Fruit fly (Drosophila melanogaster) whole organism, embryonic: Measurements from ENCODE around the gene CG31792.

Source experiments
- Ada2b ChIP-seq: fragments of 200-800 bp; sonication (Bioruptor generic); IDR thresholded peaks from 2 replicates; pipeline ENCODE4 v1.3.6; 2022; ENCODE audit warnings: missing biosample characterization, missing genetic modification characterization
- Atf6 ChIP-seq: fragments of 200-800 bp; sonication (Bioruptor generic); IDR thresholded peaks from 2 replicates; pipeline ENCODE4 v1.3.6; 2022; ENCODE audit warnings: missing biosample characterization, missing genetic modification characterization
- BEAF-32 ChIP-seq: fragments of 200-800 bp; sonication (Bioruptor generic); optimal IDR thresholded peaks from 3 replicates; lab custom pipeline; 2017; ENCODE audit warnings: missing biosample characterization, missing genetic modification characterization, mild to moderate bottlenecking, moderate library complexity, missing genetic modification reagents
- CG10366 ChIP-seq: fragments of 200-800 bp; sonication (Bioruptor generic); IDR thresholded peaks from 2 replicates; pipeline ENCODE4 v1.3.6; 2022; ENCODE audit warnings: missing biosample characterization, missing genetic modification characterization
- CG11456 ChIP-seq: fragments of 200-800 bp; sonication (Bioruptor generic); IDR thresholded peaks from 3 replicates; pipeline ENCODE4 v1.3.6; 2022; ENCODE audit warnings: missing biosample characterization, missing genetic modification characterization
- CG13123 ChIP-seq: fragments of 200-800 bp; sonication (Bioruptor generic); optimal IDR thresholded peaks from 2 replicates; lab custom pipeline; 2016; ENCODE audit warnings: missing biosample characterization, missing genetic modification characterization
- CG13296 ChIP-seq: fragments of 200-800 bp; sonication (Bioruptor generic); optimal IDR thresholded peaks from 3 replicates; lab custom pipeline; 2018; ENCODE audit warnings: missing biosample characterization, mild to moderate bottlenecking, missing genetic modification characterization
- CG13894 ChIP-seq: fragments of 200-800 bp; sonication (Bioruptor generic); optimal IDR thresholded peaks from 3 replicates; lab custom pipeline; 2018; ENCODE audit warnings: missing biosample characterization, mild to moderate bottlenecking, missing genetic modification characterization, moderate library complexity
- CG14667 ChIP-seq: fragments of 200-800 bp; sonication (Bioruptor generic); IDR thresholded peaks from 2 replicates; pipeline ENCODE4 v1.3.6; 2022; ENCODE audit warnings: missing biosample characterization, missing genetic modification characterization
- CG1602 ChIP-seq: fragments of 200-800 bp; sonication (Bioruptor generic); optimal IDR thresholded peaks from 3 replicates; lab custom pipeline; 2016; ENCODE audit warnings: missing biosample characterization, missing genetic modification characterization
- CG16815 ChIP-seq: fragments of 200-800 bp; sonication (Bioruptor generic); optimal IDR thresholded peaks from 3 replicates; lab custom pipeline; 2017; ENCODE audit warnings: missing biosample characterization, mild to moderate bottlenecking, missing genetic modification characterization
- CG16863 ChIP-seq: fragments of 200-800 bp; sonication (Bioruptor generic); optimal IDR thresholded peaks from 3 replicates; lab custom pipeline; 2016; ENCODE audit warnings: missing biosample characterization, missing genetic modification characterization
- CG2678 ChIP-seq: fragments of 200-800 bp; sonication (Bioruptor generic); optimal IDR thresholded peaks from 3 replicates; lab custom pipeline; 2019; ENCODE audit warnings: missing biosample characterization, mild to moderate bottlenecking, missing genetic modification characterization, moderate library complexity
- CG31388 ChIP-seq: fragments of 200-800 bp; sonication (Bioruptor generic); optimal IDR thresholded peaks from 2 replicates; lab custom pipeline; 2016; ENCODE audit warnings: missing biosample characterization, missing genetic modification characterization
- CG32767 ChIP-seq: fragments of 200-800 bp; sonication (Bioruptor generic); IDR thresholded peaks from 2 replicates; pipeline ENCODE4 v1.3.6; 2022; ENCODE audit warnings: missing biosample characterization, missing genetic modification characterization
- CG34422 ChIP-seq: fragments of 200-800 bp; sonication (Bioruptor generic); IDR thresholded peaks from 3 replicates; pipeline ENCODE4 v1.3.6; 2022; ENCODE audit warnings: missing biosample characterization, missing genetic modification characterization
- CG4360 ChIP-seq: fragments of 200-800 bp; sonication (Bioruptor generic); IDR thresholded peaks from 2 replicates; pipeline ENCODE4 v1.3.6; 2022; ENCODE audit warnings: missing biosample characterization, missing genetic modification characterization
- CG4707 ChIP-seq: fragments of 200-800 bp; sonication (Bioruptor generic); optimal IDR thresholded peaks from 2 replicates; lab custom pipeline; 2018; ENCODE audit warnings: missing biosample characterization, mild to moderate bottlenecking, missing genetic modification characterization, moderate library complexity
- CG5245 ChIP-seq: fragments of 200-800 bp; sonication (Bioruptor generic); optimal IDR thresholded peaks from 3 replicates; lab custom pipeline; 2016; ENCODE audit warnings: missing biosample characterization, missing genetic modification characterization
- CG7372 ChIP-seq: fragments of 200-800 bp; sonication (Bioruptor generic); IDR thresholded peaks from 2 replicates; pipeline ENCODE4 v1.3.6; 2022; ENCODE audit warnings: missing biosample characterization, missing genetic modification characterization
- CG7928 ChIP-seq: fragments of 200-800 bp; sonication (Bioruptor generic); optimal IDR thresholded peaks from 2 replicates; lab custom pipeline; 2017; ENCODE audit warnings: missing biosample characterization, mild to moderate bottlenecking, missing genetic modification characterization
- CG8359 ChIP-seq: fragments of 200-800 bp; sonication (Bioruptor generic); optimal IDR thresholded peaks from 2 replicates; lab custom pipeline; 2017; ENCODE audit warnings: missing biosample characterization, mild to moderate bottlenecking, missing genetic modification characterization, borderline replicate concordance
- E2f1 ChIP-seq: fragments of 200-800 bp; sonication (Bioruptor generic); IDR thresholded peaks from 2 replicates; pipeline ENCODE4 v1.3.6; 2022; ENCODE audit warnings: missing biosample characterization, missing genetic modification characterization
- HLH3B ChIP-seq: fragments of 200-800 bp; sonication (Bioruptor generic); IDR thresholded peaks from 2 replicates; pipeline ENCODE4 v1.3.6; 2022; ENCODE audit warnings: missing biosample characterization, missing genetic modification characterization
- HmgD ChIP-seq: fragments of 200-800 bp; sonication (Bioruptor generic); optimal IDR thresholded peaks from 3 replicates; lab custom pipeline; 2016; ENCODE audit warnings: missing biosample characterization, missing genetic modification characterization
- Jarid2 ChIP-seq: fragments of 200-800 bp; sonication (Bioruptor generic); optimal IDR thresholded peaks from 3 replicates; lab custom pipeline; 2017; ENCODE audit warnings: mild to moderate bottlenecking, missing biosample characterization, missing genetic modification reagents, missing genetic modification characterization
- MESR4 ChIP-seq: fragments of 200-800 bp; sonication (Bioruptor generic); optimal IDR thresholded peaks from 2 replicates; lab custom pipeline; 2018; ENCODE audit warnings: missing biosample characterization, mild to moderate bottlenecking, missing genetic modification characterization, moderate library complexity
- Myb ChIP-seq: fragments of 200-800 bp; sonication (Bioruptor generic); optimal IDR thresholded peaks from 2 replicates; lab custom pipeline; 2016; ENCODE audit warnings: missing biosample characterization, missing genetic modification characterization
- Nf-YA ChIP-seq: fragments of 200-800 bp; sonication (Bioruptor generic); IDR thresholded peaks from 2 replicates; pipeline ENCODE4 v1.3.6; 2022; ENCODE audit warnings: missing biosample characterization, missing genetic modification characterization
- Optix ChIP-seq: fragments of 200-800 bp; sonication (Bioruptor generic); IDR thresholded peaks from 3 replicates; pipeline ENCODE4 v1.3.6; 2022; ENCODE audit warnings: missing biosample characterization, missing genetic modification characterization
- Pdp1 ChIP-seq, 2 experiments: fragments of 200-800 bp; sonication (Bioruptor generic); optimal IDR thresholded peaks; 3 replicates each; lab custom pipeline; 2016; ENCODE audit warnings: missing biosample characterization in 2 of 2, missing genetic modification characterization in 2 of 2, mild to moderate bottlenecking in 1 of 2, moderate library complexity in 1 of 2
- Rx ChIP-seq: fragments of 200-800 bp; sonication (Bioruptor generic); IDR thresholded peaks from 2 replicates; pipeline ENCODE4 v1.3.6; 2022; ENCODE audit warnings: missing biosample characterization, missing genetic modification characterization
- bbx ChIP-seq: fragments of 200-800 bp; sonication (Bioruptor generic); IDR thresholded peaks from 2 replicates; pipeline ENCODE4 v1.3.6; 2022; ENCODE audit warnings: missing biosample characterization, missing genetic modification characterization; ENCODE audit not compliant: partially characterized antibody
- croc ChIP-seq: fragments of 200-800 bp; sonication (Bioruptor generic); conservative IDR thresholded peaks from 3 replicates; pipeline ENCODE4 v1.3.6; 2022; ENCODE audit warnings: missing biosample characterization, missing genetic modification characterization
- da ChIP-seq: fragments of 200-800 bp; sonication (Bioruptor generic); optimal IDR thresholded peaks from 2 replicates; lab custom pipeline; 2016; ENCODE audit warnings: missing biosample characterization, missing genetic modification characterization
- en ChIP-seq: fragments of 200-800 bp; sonication (Bioruptor generic); optimal IDR thresholded peaks from 2 replicates; lab custom pipeline; 2016; ENCODE audit warnings: missing biosample characterization, missing genetic modification characterization
- esg ChIP-seq: fragments of 200-800 bp; sonication (Bioruptor generic); conservative IDR thresholded peaks from 2 replicates; pipeline ENCODE4 v1.3.6; 2022; ENCODE audit warnings: missing biosample characterization, missing genetic modification characterization
- gcm2 ChIP-seq: fragments of 200-800 bp; sonication (Bioruptor generic); optimal IDR thresholded peaks from 2 replicates; lab custom pipeline; 2016; ENCODE audit warnings: missing biosample characterization, missing genetic modification characterization
- grau ChIP-seq: fragments of 200-800 bp; optimal IDR thresholded peaks from 3 replicates; lab custom pipeline; 2019; ENCODE audit warnings: missing biosample characterization, mild to moderate bottlenecking, missing genetic modification characterization, moderate library complexity
- h ChIP-seq: fragments of >200 bp; optimal IDR thresholded peaks from 2 replicates; lab custom pipeline; 2017
- hb ChIP-seq: fragments of 200-800 bp; sonication (Bioruptor generic); IDR thresholded peaks from 3 replicates; pipeline ENCODE4 v1.3.6; 2022; ENCODE audit warnings: missing biosample characterization, missing genetic modification characterization; ENCODE audit not compliant: partially characterized antibody
- knrl ChIP-seq: fragments of 200-800 bp; sonication (Bioruptor generic); IDR thresholded peaks from 3 replicates; pipeline ENCODE4 v1.3.6; 2022; ENCODE audit warnings: missing biosample characterization, missing genetic modification characterization; ENCODE audit not compliant: partially characterized antibody
- onecut ChIP-seq: fragments of 200-800 bp; sonication (Bioruptor generic); IDR thresholded peaks from 2 replicates; pipeline ENCODE4 v1.3.6; 2022; ENCODE audit warnings: missing biosample characterization, missing genetic modification characterization
- pb ChIP-seq: fragments of 200-800 bp; sonication (Bioruptor generic); optimal IDR thresholded peaks from 3 replicates; lab custom pipeline; 2016; ENCODE audit warnings: missing biosample characterization, missing genetic modification characterization
- pros ChIP-seq: fragments of 200-800 bp; sonication (Bioruptor generic); optimal IDR thresholded peaks from 3 replicates; lab custom pipeline; 2019; ENCODE audit warnings: missing biosample characterization, mild to moderate bottlenecking, missing genetic modification characterization, moderate library complexity
- row ChIP-seq: fragments of 200-800 bp; sonication (Bioruptor generic); IDR thresholded peaks from 3 replicates; pipeline ENCODE4 v1.3.6; 2022; ENCODE audit warnings: missing biosample characterization, missing genetic modification characterization
- tgo ChIP-seq: fragments of 200-800 bp; sonication (Bioruptor generic); IDR thresholded peaks from 3 replicates; pipeline ENCODE4 v1.3.6; 2022; ENCODE audit warnings: missing biosample characterization, missing genetic modification characterization
- trem ChIP-seq: fragments of 200-800 bp; optimal IDR thresholded peaks from 3 replicates; lab custom pipeline; 2019; ENCODE audit warnings: missing biosample characterization, mild to moderate bottlenecking, missing genetic modification characterization, moderate library complexity
- ttk ChIP-seq: fragments of 200-800 bp; sonication (Bioruptor generic); IDR thresholded peaks from 2 replicates; pipeline ENCODE4 v2.1.2; 2022; ENCODE audit warnings: missing biosample characterization, missing genetic modification characterization
- zfh2 ChIP-seq: fragments of 200-800 bp; sonication (Bioruptor generic); optimal IDR thresholded peaks from 2 replicates; lab custom pipeline; 2016; ENCODE audit warnings: missing biosample characterization, missing genetic modification characterization

The CG31792 gene

dm6 chr2L:18965367-18966213 is 31.7 kb upstream of the CG31792 start (continued):
- no peak for TF ChIP-seq HLH3B (GFP tag; lab: Robert Waterston, UW)
- no peak for TF ChIP-seq CG4360 (GFP tag; lab: Robert Waterston, UW)
- no peak for TF ChIP-seq HmgD
- peak; percentile 8; the same call in 1 of the 2 replicates for TF ChIP-seq E2f1 (GFP tag; lab: Robert Waterston, UW)
- TF ChIP-seq Nf-YA = no peak
- TF ChIP-seq CG10366 (GFP tag; lab: Robert Waterston, UW) = 0 out of 2 replicates have a peak, but pooled peaks have one; percentile 12
- no peak for TF ChIP-seq CG11456 (GFP tag; lab: Robert Waterston, UW)
- peak; percentile 57; the same call in 1 of the 2 replicates for TF ChIP-seq Atf6 (GFP tag; lab: Robert Waterston, UW)
- TF ChIP-seq trem (tag; lab: Kevin White, UChicago) = no peak
- TF ChIP-seq CG7372 (GFP tag; lab: Robert Waterston, UW) = peak; percentile 28; the same call in 1 of the 2 replicates
- no peak for TF ChIP-seq onecut (GFP tag; lab: Robert Waterston, UW)
- TF ChIP-seq knrl (GFP tag; lab: Robert Waterston, UW) = no peak
- TF ChIP-seq pros (GFP tag; lab: Kevin White, UChicago) = no peak
- no peak; the same call in 1 of the 2 replicates for TF ChIP-seq esg
- TF ChIP-seq CG32767 (GFP tag; lab: Robert Waterston, UW) = 0 out of 2 replicates have a peak, but pooled peaks have one; percentile 32
- TF ChIP-seq CG16815 (GFP tag; lab: Kevin White, UChicago) = no peak
- peak; percentile 18; the same call in 1 of the 2 replicates for TF ChIP-seq Ada2b (GFP tag; lab: Robert Waterston, UW)
- no peak for TF ChIP-seq CG5245 (GFP tag; lab: Kevin White, UChicago)
- TF ChIP-seq en (GFP tag; lab: Kevin White, UChicago) = no peak
- TF ChIP-seq ttk (GFP tag; lab: Robert Waterston, UW) = no peak
- no peak for TF ChIP-seq CG31388 (GFP tag; lab: Kevin White, UChicago)
- TF ChIP-seq tgo (GFP tag; lab: Robert Waterston, UW) = peak; percentile 52; the same call in 2 of the 3 replicates
- TF ChIP-seq bbx (GFP tag; lab: Robert Waterston, UW) = no peak
- no peak for TF ChIP-seq croc
- TF ChIP-seq Pdp1 (GFP tag; optimal IDR thresholded peaks at IDR 0.05; lab: Kevin White, UChicago) = no peak
- TF ChIP-seq CG4707 (GFP tag; lab: Kevin White, UChicago) = no peak
- no peak for TF ChIP-seq Rx (GFP tag; lab: Robert Waterston, UW)
- TF ChIP-seq CG16863 (GFP tag; lab: Kevin White, UChicago) = no peak
- TF ChIP-seq zfh2 (GFP tag; lab: Kevin White, UChicago) = no peak
- no peak for TF ChIP-seq CG7928 (GFP tag; lab: Kevin White, UChicago)
- TF ChIP-seq CG8359 = no peak
- TF ChIP-seq BEAF-32 (GFP tag; lab: Kevin White, UChicago) = no peak
- no peak for TF ChIP-seq CG34422 (GFP tag; lab: Robert Waterston, UW)
- TF ChIP-seq da (GFP tag; lab: Kevin White, UChicago) = no peak
- TF ChIP-seq h (lab: Kevin White, UChicago) = no peak
- peak; percentile 34 for TF ChIP-seq CG13296 (GFP tag; lab: Kevin White, UChicago)
- TF ChIP-seq MESR4 (GFP tag; lab: Kevin White, UChicago) = no peak
- peak; percentile 70 for TF ChIP-seq CG2678 (tag; lab: Kevin White, UChicago)
- TF ChIP-seq grau (tag; lab: Kevin White, UChicago) = peak; percentile 53
- TF ChIP-seq CG13894 (tag; lab: Kevin White, UChicago) = no peak
- TF ChIP-seq CG13123 (GFP tag; lab: Kevin White, UChicago) = no peak
- no peak for TF ChIP-seq Myb (GFP tag; lab: Kevin White, UChicago)
- TF ChIP-seq Jarid2 (GFP tag; lab: Kevin White, UChicago) = no peak
- TF ChIP-seq CG1602 = no peak
- peak; percentile 76 for TF ChIP-seq row
- TF ChIP-seq gcm2 = no peak
- no peak for TF ChIP-seq pb (GFP tag; lab: Kevin White, UChicago)
- no peak for TF ChIP-seq CG14667 (GFP tag; lab: Robert Waterston, UW)
- no peak for TF ChIP-seq Optix (GFP tag; lab: Robert Waterston, UW)
- no peak for TF ChIP-seq hb
